Worm (Caenorhabditis elegans) whole organism, L4 larva: Measurements from ENCODE around the gene C17C3.24.

Experiments used
- R02D3.7 ChIP-seq: fragments of 150-350 bp; sonication (generic microtip); optimal IDR thresholded peaks from 3 replicates; lab custom pipeline; 2014; ENCODE audit warnings: missing biosample characterization, missing genetic modification characterization
- T26A8.4 ChIP-seq: fragments of 200-800 bp; sonication (Bioruptor generic); IDR thresholded peaks from 2 replicates; pipeline ENCODE4 v1.3.6; 2022; ENCODE audit warnings: missing genetic modification characterization, missing compliant biosample characterization
- Y105C5A.15 ChIP-seq: fragments of 200-800 bp; sonication (Bioruptor generic); IDR thresholded peaks from 2 replicates; pipeline ENCODE4 v1.3.6; 2022; ENCODE audit warnings: missing genetic modification characterization, missing compliant biosample characterization
- ceh-20 ChIP-seq: fragments of 200-800 bp; sonication (Bioruptor generic); IDR thresholded peaks from 2 replicates; pipeline ENCODE4 v1.3.6; 2022; ENCODE audit warnings: missing genetic modification reagents, missing genetic modification characterization, missing compliant biosample characterization
- ceh-82 ChIP-seq: sonication (generic microtip); optimal IDR thresholded peaks from 2 replicates; lab custom pipeline; 2017; ENCODE audit warnings: missing biosample characterization, missing genetic modification characterization
- dmd-8 ChIP-seq: fragments of 200-800 bp; sonication (Bioruptor generic); IDR thresholded peaks from 2 replicates; pipeline ENCODE4 v1.3.6; 2022; ENCODE audit warnings: missing genetic modification characterization, missing compliant biosample characterization
- lsy-2 ChIP-seq, 2 experiments: fragments of 150-350 bp in 1 of 2; sonication (generic microtip) in 1 of 2; optimal IDR thresholded peaks; 2 replicates each; lab custom pipeline; 2014 to 2017; ENCODE audit warnings: missing biosample characterization in 2 of 2, missing genetic modification characterization in 2 of 2
- madf-5 ChIP-seq, 2 experiments: fragments of 200-800 bp; sonication (Bioruptor generic); IDR thresholded peaks; 2 replicates each; pipeline ENCODE4 v1.3.6; 2022; ENCODE audit warnings: missing compliant biosample characterization in 2 of 2, missing genetic modification characterization in 2 of 2
- nhr-28 ChIP-seq: fragments of 150-350 bp; optimal IDR thresholded peaks from 2 replicates; lab custom pipeline; 2014; ENCODE audit warnings: missing biosample characterization, missing genetic modification characterization
- skn-1 ChIP-seq: fragments of 150-350 bp; optimal IDR thresholded peaks from 2 replicates; lab custom pipeline; 2014; ENCODE audit warnings: missing biosample characterization, missing genetic modification characterization
- unc-130 ChIP-seq: sonication (generic microtip); optimal IDR thresholded peaks from 2 replicates; lab custom pipeline; 2016; ENCODE audit warnings: missing genetic modification reagents, missing genetic modification characterization, missing compliant biosample characterization
- zag-1 ChIP-seq: fragments of 150-350 bp; optimal IDR thresholded peaks from 2 replicates; lab custom pipeline; 2014; ENCODE audit warnings: missing biosample characterization, missing genetic modification characterization

- no peak for TF ChIP-seq madf-5 (GFP tag; IDR thresholded peaks at IDR 0.05; lab: Robert Waterston, UW)
- no peak for TF ChIP-seq lsy-2 (tag; optimal IDR thresholded peaks at IDR 0.05; lab: Kevin White, UChicago)
- no peak for TF ChIP-seq unc-130 (GFP tag; lab: Kevin White, UChicago)
- no peak for TF ChIP-seq zag-1 (tag; lab: Kevin White, UChicago)
- no peak for TF ChIP-seq R02D3.7 (tag; lab: Kevin White, UChicago)
- TF ChIP-seq nhr-28 = no peak
- no peak for TF ChIP-seq ceh-82 (tag; lab: Kevin White, UChicago)
- TF ChIP-seq Y105C5A.15 (GFP tag; lab: Robert Waterston, UW) = no peak
- no peak for TF ChIP-seq ceh-20 (GFP tag; lab: Robert Waterston, UW)
- TF ChIP-seq dmd-8 (GFP tag; lab: Robert Waterston, UW) = no peak
- no peak for TF ChIP-seq skn-1 (tag; lab: Kevin White, UChicago)
- TF ChIP-seq T26A8.4 = no peak
These were observed at the start of gene C17C3.24 for ce11 chrII:5541685-5542084.
